Worm (Caenorhabditis elegans) whole organism, young adult: ENCODE data around the gene btb-18.

ENCODE experiments used
- F22D6.2 ChIP-seq: sonication (generic microtip); optimal IDR thresholded peaks from 2 replicates; lab custom pipeline; 2016; ENCODE audit warnings: mild to moderate bottlenecking, missing genetic modification characterization, missing compliant biosample characterization
- F23B12.7 ChIP-seq: sonication (generic microtip); optimal IDR thresholded peaks from 2 replicates; lab custom pipeline; 2017; ENCODE audit warnings: missing genetic modification characterization, mild to moderate bottlenecking, missing compliant biosample characterization, antibody characterized with exemption, moderate library complexity; ENCODE audit not compliant: insufficient read depth
- F49E8.2 ChIP-seq: sonication (generic microtip); optimal IDR thresholded peaks from 3 replicates; lab custom pipeline; 2017; ENCODE audit warnings: missing genetic modification characterization, mild to moderate bottlenecking, missing compliant biosample characterization, antibody characterized with exemption, moderate library complexity; ENCODE audit not compliant: insufficient read depth
- K11D2.4 ChIP-seq: fragments of 200-800 bp; sonication (Bioruptor generic); IDR thresholded peaks from 2 replicates; pipeline ENCODE4 v1.3.6; 2022; ENCODE audit warnings: missing genetic modification reagents, missing genetic modification characterization, missing compliant biosample characterization
- Y79H2A.3 ChIP-seq: fragments of 200-800 bp; sonication (Bioruptor generic); conservative IDR thresholded peaks from 2 replicates; pipeline ENCODE4 v1.3.6; 2022; ENCODE audit warnings: missing genetic modification reagents, missing genetic modification characterization, missing compliant biosample characterization
- Y95B8A.8 ChIP-seq: fragments of 200-800 bp; sonication (Bioruptor generic); IDR thresholded peaks from 2 replicates; pipeline ENCODE4 v1.3.6; 2022; ENCODE audit warnings: missing genetic modification reagents, missing genetic modification characterization, missing compliant biosample characterization
- ama-1 ChIP-seq, 3 experiments: fragments of 150-350 bp in 1 of 3; sonication (generic microtip) in 2 of 3; optimal IDR thresholded peaks; 2 replicates each; lab custom pipeline; 2014 to 2018; ENCODE audit warnings: missing biosample characterization in 2 of 3, missing genetic modification characterization in 2 of 3, missing genetic modification reagents in 2 of 3
- atf-7 ChIP-seq: sonication (generic microtip); optimal IDR thresholded peaks from 2 replicates; lab custom pipeline; 2017; ENCODE audit warnings: mild to moderate bottlenecking, missing genetic modification characterization, missing compliant biosample characterization
- athp-1 ChIP-seq: sonication (generic microtip); optimal IDR thresholded peaks from 2 replicates; lab custom pipeline; 2017; ENCODE audit warnings: mild to moderate bottlenecking, missing genetic modification characterization, missing compliant biosample characterization
- attf-3 ChIP-seq: fragments of 200-800 bp; sonication (Bioruptor generic); conservative IDR thresholded peaks from 2 replicates; pipeline ENCODE4 v1.3.6; 2022; ENCODE audit warnings: missing genetic modification reagents, missing genetic modification characterization, missing compliant biosample characterization
- attf-5 ChIP-seq: fragments of 200-800 bp; sonication (Bioruptor generic); optimal IDR thresholded peaks from 2 replicates; lab custom pipeline; 2018; ENCODE audit warnings: mild to moderate bottlenecking, missing genetic modification characterization, missing compliant biosample characterization
- attf-6 ChIP-seq: fragments of 200-800 bp; sonication (Bioruptor generic); IDR thresholded peaks from 2 replicates; pipeline ENCODE4 v1.3.6; 2022; ENCODE audit warnings: missing genetic modification reagents, missing genetic modification characterization, missing compliant biosample characterization
- ccch-3 ChIP-seq: fragments of 200-800 bp; sonication (Bioruptor generic); optimal IDR thresholded peaks from 2 replicates; lab custom pipeline; 2018; ENCODE audit warnings: mild to moderate bottlenecking, missing genetic modification characterization, missing compliant biosample characterization
- ceh-100 ChIP-seq: fragments of 200-800 bp; sonication (Bioruptor generic); IDR thresholded peaks from 2 replicates; pipeline ENCODE4 v1.3.6; 2022; ENCODE audit warnings: missing genetic modification reagents, missing genetic modification characterization, missing compliant biosample characterization
- ceh-40 ChIP-seq: fragments of 200-800 bp; sonication (Bioruptor generic); IDR thresholded peaks from 2 replicates; pipeline ENCODE4 v1.3.6; 2022; ENCODE audit warnings: missing genetic modification characterization, missing compliant biosample characterization
- dpl-1 ChIP-seq: fragments of 150-350 bp; optimal IDR thresholded peaks from 2 replicates; lab custom pipeline; 2014; ENCODE audit warnings: missing biosample characterization, missing genetic modification reagents, missing genetic modification characterization
- egl-18 ChIP-seq: fragments of 200-800 bp; sonication (Bioruptor generic); IDR thresholded peaks from 2 replicates; pipeline ENCODE4 v1.3.6; 2022; ENCODE audit warnings: missing genetic modification reagents, missing genetic modification characterization, missing compliant biosample characterization
- egrh-3 ChIP-seq: fragments of 200-800 bp; sonication (Bioruptor generic); IDR thresholded peaks from 2 replicates; pipeline ENCODE4 v1.3.6; 2022; ENCODE audit warnings: missing genetic modification reagents, missing genetic modification characterization, missing compliant biosample characterization
- fkh-3 ChIP-seq: sonication (generic microtip); optimal IDR thresholded peaks from 2 replicates; lab custom pipeline; 2016; ENCODE audit warnings: mild to moderate bottlenecking, missing genetic modification characterization, missing compliant biosample characterization
- hmg-1.2 ChIP-seq: fragments of 200-800 bp; sonication (Bioruptor generic); IDR thresholded peaks from 2 replicates; pipeline ENCODE4 v1.3.6; 2022; ENCODE audit warnings: missing genetic modification reagents, missing genetic modification characterization, missing compliant biosample characterization
- hsf-1 ChIP-seq: fragments of 200-800 bp; sonication (Bioruptor generic); IDR thresholded peaks from 2 replicates; pipeline ENCODE4 v1.3.6; 2022; ENCODE audit warnings: missing genetic modification reagents, missing genetic modification characterization, missing compliant biosample characterization
- let-607 ChIP-seq, 2 experiments: fragments of 200-800 bp in 1 of 2; sonication (Bioruptor generic) in 1 of 2; sonication (generic microtip) in 1 of 2; optimal IDR thresholded peaks; 2 replicates each; lab custom pipeline; 2016 to 2018; ENCODE audit warnings: mild to moderate bottlenecking in 2 of 2, missing compliant biosample characterization in 2 of 2, missing genetic modification characterization in 2 of 2, moderate library complexity in 2 of 2, missing genotype in 1 of 2
- lin-35 ChIP-seq, 3 experiments: fragments of 150-350 bp in 2 of 3; sonication (generic microtip) in 1 of 3; optimal IDR thresholded peaks; 2 replicates each; lab custom pipeline; 2014 to 2018; ENCODE audit warnings: missing biosample characterization in 3 of 3, missing genetic modification characterization in 3 of 3, missing genetic modification reagents in 3 of 3
- lin-40 ChIP-seq: sonication (generic microtip); optimal IDR thresholded peaks from 2 replicates; lab custom pipeline; 2016; ENCODE audit warnings: missing genetic modification characterization, mild to moderate bottlenecking, missing compliant biosample characterization, missing genotype, missing genetic modification reagents
- lir-1 ChIP-seq: fragments of 200-800 bp; sonication (Bioruptor generic); conservative IDR thresholded peaks from 2 replicates; pipeline ENCODE4 v1.3.6; 2022; ENCODE audit warnings: missing genetic modification reagents, missing genetic modification characterization, missing compliant biosample characterization
- lsy-27 ChIP-seq: sonication (generic microtip); optimal IDR thresholded peaks from 2 replicates; lab custom pipeline; 2017; ENCODE audit warnings: missing genetic modification characterization, mild to moderate bottlenecking, missing compliant biosample characterization, antibody characterized with exemption, missing genotype, borderline replicate concordance; ENCODE audit not compliant: insufficient read depth
- madf-10 ChIP-seq: sonication (generic microtip); optimal IDR thresholded peaks from 2 replicates; lab custom pipeline; 2016; ENCODE audit warnings: mild to moderate bottlenecking, missing genetic modification characterization, missing compliant biosample characterization
- nfya-1 ChIP-seq: sonication (generic microtip); optimal IDR thresholded peaks from 2 replicates; lab custom pipeline; 2017; ENCODE audit warnings: antibody characterized with exemption, missing compliant biosample characterization, missing genetic modification characterization, borderline replicate concordance; ENCODE audit not compliant: insufficient read depth
- nhr-179 ChIP-seq: sonication (generic microtip); optimal IDR thresholded peaks from 2 replicates; lab custom pipeline; 2016; ENCODE audit warnings: mild to moderate bottlenecking, missing genetic modification characterization, missing compliant biosample characterization
- nhr-27 ChIP-seq: fragments of 200-800 bp; sonication (Bioruptor generic); optimal IDR thresholded peaks from 2 replicates; lab custom pipeline; 2018; ENCODE audit warnings: mild to moderate bottlenecking, missing genetic modification characterization, moderate library complexity, missing compliant biosample characterization
- pha-4 ChIP-seq: fragments of 150-350 bp; sonication (generic microtip); optimal IDR thresholded peaks from 2 replicates; lab custom pipeline; 2014; ENCODE audit warnings: missing biosample characterization, missing genetic modification reagents, missing genetic modification characterization
- rec-8 ChIP-seq, 2 experiments: sonication (generic microtip); optimal IDR thresholded peaks; 2 replicates each; lab custom pipeline; 2016; ENCODE audit warnings: mild to moderate bottlenecking in 2 of 2, missing genetic modification characterization in 2 of 2, missing genetic modification reagents in 2 of 2, missing genotype in 2 of 2, missing biosample characterization in 1 of 2, missing compliant biosample characterization in 1 of 2, moderate library complexity in 1 of 2
- rpc-1 ChIP-seq, 2 experiments: fragments of 150-350 bp in 1 of 2; sonication (generic microtip) in 1 of 2; optimal IDR thresholded peaks; 2 replicates each; lab custom pipeline; 2014 to 2018; ENCODE audit warnings: missing biosample characterization in 1 of 2, missing genetic modification characterization in 1 of 2, missing genetic modification reagents in 1 of 2, missing genotype in 1 of 2
- sptf-2 ChIP-seq: fragments of 200-800 bp; sonication (Bioruptor generic); optimal IDR thresholded peaks from 2 replicates; lab custom pipeline; 2018; ENCODE audit warnings: mild to moderate bottlenecking, missing genetic modification characterization, missing compliant biosample characterization
- tbx-9 ChIP-seq: sonication (generic microtip); optimal IDR thresholded peaks from 2 replicates; lab custom pipeline; 2016; ENCODE audit warnings: borderline replicate concordance, missing genetic modification characterization, inconsistent platforms, missing compliant biosample characterization
- tlf-1 ChIP-seq: fragments of 200-800 bp; sonication (Bioruptor generic); optimal IDR thresholded peaks from 2 replicates; lab custom pipeline; 2018; ENCODE audit warnings: mild to moderate bottlenecking, missing genetic modification characterization, missing compliant biosample characterization
- zfh-2 ChIP-seq: fragments of 200-800 bp; sonication (Bioruptor generic); conservative IDR thresholded peaks from 2 replicates; pipeline ENCODE4 v1.3.6; 2022; ENCODE audit warnings: missing genetic modification reagents, missing genetic modification characterization, missing compliant biosample characterization

Gene btb-18

DNA sequence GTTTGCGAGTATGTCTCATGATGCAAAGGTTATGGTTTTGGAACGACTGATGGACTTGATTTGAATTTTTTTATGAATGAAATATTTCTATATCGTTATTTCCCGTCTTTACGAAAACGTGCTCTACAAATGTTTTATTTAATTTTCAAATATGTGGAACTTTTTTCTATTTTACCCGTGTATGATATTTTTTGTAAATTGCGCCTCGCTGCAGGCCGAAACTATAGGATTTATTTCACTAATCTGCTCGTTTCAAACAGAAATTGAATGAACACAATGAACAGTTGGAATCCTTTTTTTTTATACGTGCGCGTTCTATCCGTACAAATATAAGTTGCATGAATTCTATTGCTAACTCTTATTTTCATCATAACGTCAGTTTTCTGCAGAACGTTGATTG lies at the start of gene btb-18:
Gene btb-18 (plus strand): TSS at position 301 of the 400 bp plus-strand sequence.
- TF ChIP-seq egrh-3 (GFP tag; lab: Robert Waterston, UW), result no peak
- TF ChIP-seq rpc-1 (optimal IDR thresholded peaks at IDR 0.05; lab: Kevin White, UChicago), result no peak
- no peak for TF ChIP-seq rpc-1 (tag; optimal IDR thresholded peaks at IDR 0.05; lab: Kevin White, UChicago)
- no peak for TF ChIP-seq F23B12.7 (tag; lab: Kevin White, UChicago)
- TF ChIP-seq tbx-9 (tag; lab: Kevin White, UChicago), result no peak
- no peak for TF ChIP-seq pha-4 (tag; lab: Kevin White, UChicago)
- no peak for TF ChIP-seq tlf-1 (GFP tag; lab: Kevin White, UChicago)
- TF ChIP-seq athp-1, result no peak
- TF ChIP-seq F49E8.2 (tag; lab: Kevin White, UChicago), result no peak
- TF ChIP-seq zfh-2 (GFP tag; lab: Robert Waterston, UW), result no peak
- no peak for TF ChIP-seq rec-8 (tag; optimal IDR thresholded peaks at IDR 0.05; lab: Kevin White, UChicago)
- no peak for TF ChIP-seq lin-40
- no peak for TF ChIP-seq F22D6.2 (tag; lab: Kevin White, UChicago)
- no peak for TF ChIP-seq egl-18 (GFP tag; lab: Robert Waterston, UW)
- no peak for TF ChIP-seq sptf-2 (GFP tag; lab: Kevin White, UChicago)
- no peak for TF ChIP-seq attf-5 (GFP tag; lab: Kevin White, UChicago)
- TF ChIP-seq Y95B8A.8 (GFP tag; lab: Robert Waterston, UW), result no peak
- TF ChIP-seq nhr-179 (tag; lab: Kevin White, UChicago), result no peak
- no peak for TF ChIP-seq attf-3 (GFP tag; lab: Robert Waterston, UW)
- TF ChIP-seq, all 124 proteins: peak for 0

DNA sequence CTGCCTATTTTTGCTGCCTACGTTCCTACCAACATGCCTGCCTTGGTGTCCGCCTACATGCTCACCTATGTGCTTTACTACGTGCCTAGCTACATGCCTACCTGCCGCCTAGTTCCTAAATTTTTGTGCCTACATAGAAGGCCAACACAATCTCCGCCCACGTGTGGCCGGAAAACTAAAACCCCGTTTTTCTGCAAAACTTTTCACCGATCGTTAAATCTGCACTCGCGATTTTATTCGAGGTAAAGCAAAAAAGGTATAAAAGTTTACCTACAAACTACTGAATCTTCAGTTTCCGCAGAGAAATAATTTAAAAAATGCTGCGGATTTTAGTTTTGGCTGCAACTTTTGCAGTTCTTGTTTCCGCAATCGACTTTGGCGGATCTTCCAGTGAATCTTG lies 48.6 kb upstream of the btb-18 start, which contains the start of gene clec-124:
Gene clec-124 (plus strand): TSS at position 301 of the 400 bp plus-strand sequence.
- TF ChIP-seq lin-35 (GFP tag; optimal IDR thresholded peaks at IDR 0.05; lab: Kevin White, UChicago) (no peak), let-607 (tag; optimal IDR thresholded peaks at IDR 0.05; lab: Kevin White, UChicago) (no peak), ceh-40 (no peak), ccch-3 (GFP tag; lab: Kevin White, UChicago) (no peak), ceh-100 (GFP tag; lab: Robert Waterston, UW) (no peak), fkh-3 (no peak), nhr-27 (no peak), dpl-1 (no peak), atf-7 (tag; lab: Kevin White, UChicago) (no peak), athp-1 (no peak), F22D6.2 (tag; lab: Kevin White, UChicago) (no peak), K11D2.4 (GFP tag; lab: Robert Waterston, UW) (no peak), attf-6 (GFP tag; lab: Robert Waterston, UW) (no peak), hsf-1 (GFP tag; lab: Robert Waterston, UW) (no peak), nfya-1 (no peak), lsy-27 (tag; lab: Kevin White, UChicago) (no peak), madf-10 (tag; lab: Kevin White, UChicago) (no peak)

DNA sequence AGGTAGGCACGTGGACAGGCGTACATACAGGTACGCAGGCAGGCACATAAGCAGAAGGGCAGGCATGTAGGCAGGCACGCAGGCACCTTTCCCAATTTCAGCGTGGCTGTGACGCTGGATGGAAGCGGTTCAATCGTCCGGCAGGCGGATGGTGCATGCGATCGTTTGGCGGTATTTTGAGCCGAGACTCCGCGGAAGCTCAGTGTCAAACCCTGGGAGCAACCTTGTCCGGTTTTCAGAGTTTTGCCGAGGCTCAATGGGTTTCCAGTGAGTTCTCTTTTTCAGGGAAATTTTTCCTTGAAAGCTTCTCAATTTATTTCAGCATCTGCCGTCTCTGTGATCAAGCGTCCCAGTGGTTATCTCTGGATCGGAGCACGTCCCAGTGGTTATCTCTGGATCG lies 47.8 kb upstream of the btb-18 start:
- no peak for TF ChIP-seq lir-1
- peak; percentile 74 for TF ChIP-seq zfh-2 (GFP tag; lab: Robert Waterston, UW)
- no peak for TF ChIP-seq F49E8.2 (tag; lab: Kevin White, UChicago)
- TF ChIP-seq ama-1 (optimal IDR thresholded peaks at IDR 0.05; lab: Kevin White, UChicago), result no peak
- TF ChIP-seq ama-1 (GFP tag; optimal IDR thresholded peaks at IDR 0.05; lab: Kevin White, UChicago), result no peak
- TF ChIP-seq hmg-1.2 (GFP tag; lab: Robert Waterston, UW), result no peak
- no peak for TF ChIP-seq Y79H2A.3
- TF ChIP-seq, all 124 proteins: peak for 1
